Fruit fly (Drosophila melanogaster): ENCODE measurements around the gene Tcs6.

DNA sequence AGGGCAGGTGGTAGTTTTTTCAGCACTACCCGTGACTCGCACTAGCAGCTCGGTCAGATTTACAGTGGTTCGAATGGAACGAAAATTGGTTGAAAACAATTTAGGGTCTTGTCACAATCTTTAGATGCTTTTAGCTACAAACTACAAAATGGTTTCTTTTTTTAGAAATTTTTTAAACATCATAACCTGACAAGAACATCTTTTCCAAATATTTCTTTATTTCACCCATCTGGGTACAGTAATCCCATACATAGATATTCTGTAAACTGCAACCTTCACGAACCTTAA, 22.7 kb downstream of the Tcs6 start:
- TF ChIP-seq CG8478 (optimal IDR thresholded peaks at IDR 0.05) (no peak), psq (optimal IDR thresholded peaks at IDR 0.05) (no peak)

All from whole organism.